Fruit fly (Drosophila melanogaster) whole organism, embryonic: ENCODE results near the gene UQCR-6.4L.

Experiments used
- BtbVII ChIP-seq: fragments of 200-800 bp; sonication (Bioruptor generic); optimal IDR thresholded peaks from 3 replicates; lab custom pipeline; 2017; ENCODE audit warnings: missing biosample characterization, mild to moderate bottlenecking, missing genetic modification characterization
- C15 ChIP-seq: fragments of 200-800 bp; sonication (Bioruptor generic); IDR thresholded peaks from 3 replicates; pipeline ENCODE4 v1.3.6; 2022; ENCODE audit warnings: missing biosample characterization, missing genetic modification characterization
- CG10462 ChIP-seq: fragments of 200-800 bp; sonication (Bioruptor generic); optimal IDR thresholded peaks from 2 replicates; lab custom pipeline; 2016; ENCODE audit warnings: missing biosample characterization, missing genetic modification characterization
- CG11560 ChIP-seq: fragments of 200-800 bp; sonication (Bioruptor generic); IDR thresholded peaks from 3 replicates; pipeline ENCODE4 v1.3.6; 2022; ENCODE audit warnings: missing biosample characterization, missing genetic modification characterization
- CG12659 ChIP-seq: fragments of 200-800 bp; sonication (Bioruptor generic); optimal IDR thresholded peaks from 3 replicates; lab custom pipeline; 2017; ENCODE audit warnings: mild to moderate bottlenecking, missing biosample characterization, missing genetic modification reagents, missing genetic modification characterization
- CG15269 ChIP-seq: fragments of 200-800 bp; sonication (Bioruptor generic); optimal IDR thresholded peaks from 2 replicates; lab custom pipeline; 2018; ENCODE audit warnings: missing biosample characterization, mild to moderate bottlenecking, missing genetic modification characterization, moderate library complexity
- CG15696 ChIP-seq: fragments of 200-800 bp; sonication (Bioruptor generic); optimal IDR thresholded peaks from 2 replicates; lab custom pipeline; 2019; ENCODE audit warnings: missing biosample characterization, mild to moderate bottlenecking, missing genetic modification characterization, moderate library complexity
- CG17359 ChIP-seq: fragments of 200-800 bp; sonication (Bioruptor generic); optimal IDR thresholded peaks from 3 replicates; lab custom pipeline; 2018; ENCODE audit warnings: missing biosample characterization, mild to moderate bottlenecking, missing genetic modification characterization, moderate library complexity
- CG30020 ChIP-seq: fragments of 200-800 bp; optimal IDR thresholded peaks from 2 replicates; lab custom pipeline; 2019; ENCODE audit warnings: missing biosample characterization, mild to moderate bottlenecking, missing genetic modification characterization, moderate library complexity
- CG31441 ChIP-seq: fragments of 200-800 bp; sonication (Bioruptor generic); IDR thresholded peaks from 2 replicates; pipeline ENCODE4 v1.3.6; 2022; ENCODE audit warnings: missing biosample characterization, missing genetic modification characterization
- CG3407 ChIP-seq: fragments of 200-800 bp; sonication (Bioruptor generic); optimal IDR thresholded peaks from 2 replicates; lab custom pipeline; 2018; ENCODE audit warnings: missing biosample characterization, mild to moderate bottlenecking, missing genetic modification characterization
- CG4617 ChIP-seq: fragments of 200-800 bp; sonication (Bioruptor generic); optimal IDR thresholded peaks from 3 replicates; lab custom pipeline; 2016; ENCODE audit warnings: missing biosample characterization, missing genetic modification characterization, borderline replicate concordance
- CG4707 ChIP-seq: fragments of 200-800 bp; sonication (Bioruptor generic); optimal IDR thresholded peaks from 2 replicates; lab custom pipeline; 2018; ENCODE audit warnings: missing biosample characterization, mild to moderate bottlenecking, missing genetic modification characterization, moderate library complexity
- CG6272 ChIP-seq: fragments of 200-800 bp; sonication (Bioruptor generic); IDR thresholded peaks from 2 replicates; pipeline ENCODE4 v1.3.6; 2022; ENCODE audit warnings: missing biosample characterization, missing genetic modification characterization
- CG6689 ChIP-seq: fragments of 200-800 bp; sonication (Bioruptor generic); IDR thresholded peaks from 2 replicates; pipeline ENCODE4 v1.3.6; 2022; ENCODE audit warnings: missing biosample characterization, missing genetic modification characterization
- CG6791 ChIP-seq: fragments of 200-800 bp; sonication (Bioruptor generic); IDR thresholded peaks from 3 replicates; pipeline ENCODE4 v1.3.6; 2022; ENCODE audit warnings: missing biosample characterization, missing genetic modification characterization; ENCODE audit not compliant: partially characterized antibody
- CG6813 ChIP-seq: fragments of 200-800 bp; sonication (Bioruptor generic); optimal IDR thresholded peaks from 2 replicates; lab custom pipeline; 2017; ENCODE audit warnings: missing biosample characterization, missing genetic modification characterization, mild to moderate bottlenecking, moderate library complexity, missing genetic modification reagents
- Chrac-16 ChIP-seq: fragments of 200-800 bp; sonication (Bioruptor generic); optimal IDR thresholded peaks from 3 replicates; lab custom pipeline; 2016; ENCODE audit warnings: missing biosample characterization, missing genetic modification characterization
- Dbx ChIP-seq: fragments of 200-800 bp; sonication (Bioruptor generic); IDR thresholded peaks from 3 replicates; pipeline ENCODE4 v1.3.6; 2022; ENCODE audit warnings: missing biosample characterization, missing genetic modification characterization
- Gug ChIP-seq: fragments of 200-800 bp; sonication (Bioruptor generic); IDR thresholded peaks from 4 replicates; pipeline ENCODE4 v1.3.6; 2022; ENCODE audit warnings: missing biosample characterization, missing genetic modification characterization
- HmgD ChIP-seq: fragments of 200-800 bp; sonication (Bioruptor generic); optimal IDR thresholded peaks from 3 replicates; lab custom pipeline; 2016; ENCODE audit warnings: missing biosample characterization, missing genetic modification characterization
- Hmx ChIP-seq: fragments of 200-800 bp; sonication (Bioruptor generic); optimal IDR thresholded peaks from 2 replicates; lab custom pipeline; 2016; ENCODE audit warnings: missing biosample characterization, missing genetic modification characterization
- Lpt ChIP-seq: fragments of >200 bp; optimal IDR thresholded peaks from 2 replicates; lab custom pipeline; 2018; ENCODE audit warnings: missing biosample characterization, missing genetic modification characterization
- MESR4 ChIP-seq: fragments of 200-800 bp; sonication (Bioruptor generic); optimal IDR thresholded peaks from 2 replicates; lab custom pipeline; 2018; ENCODE audit warnings: missing biosample characterization, mild to moderate bottlenecking, missing genetic modification characterization, moderate library complexity
- Mad ChIP-seq: fragments of 200-800 bp; sonication (Bioruptor generic); optimal IDR thresholded peaks from 2 replicates; lab custom pipeline; 2016; ENCODE audit warnings: missing biosample characterization, missing genetic modification characterization
- Myb ChIP-seq: fragments of 200-800 bp; sonication (Bioruptor generic); optimal IDR thresholded peaks from 2 replicates; lab custom pipeline; 2016; ENCODE audit warnings: missing biosample characterization, missing genetic modification characterization
- Nf-YB ChIP-seq: fragments of 200-800 bp; sonication (Bioruptor generic); optimal IDR thresholded peaks from 3 replicates; lab custom pipeline; 2019; ENCODE audit warnings: missing biosample characterization, mild to moderate bottlenecking, missing genetic modification characterization, moderate library complexity
- Spps ChIP-seq: fragments of 200-800 bp; sonication (Bioruptor generic); optimal IDR thresholded peaks from 2 replicates; lab custom pipeline; 2018; ENCODE audit warnings: missing biosample characterization, mild to moderate bottlenecking, missing genetic modification characterization
- Stat92E ChIP-seq, 3 experiments: fragments of >200 bp in 2 of 3; fragments of 200-800 bp in 1 of 3; sonication (Bioruptor generic) in 1 of 3; optimal IDR thresholded peaks; 2 replicates each; lab custom pipeline; 2017 to 2019; ENCODE audit warnings: missing biosample characterization in 3 of 3, missing genetic modification characterization in 3 of 3, mild to moderate bottlenecking in 1 of 3, moderate library complexity in 1 of 3
- br ChIP-seq: fragments of >200 bp; optimal IDR thresholded peaks from 2 replicates; lab custom pipeline; 2017
- corto ChIP-seq: fragments of 200-800 bp; sonication (Bioruptor generic); optimal IDR thresholded peaks from 2 replicates; lab custom pipeline; 2016; ENCODE audit warnings: missing biosample characterization, mild to moderate bottlenecking, missing genetic modification characterization, moderate library complexity
- dimm ChIP-seq: fragments of 200-800 bp; sonication (Bioruptor generic); IDR thresholded peaks from 2 replicates; pipeline ENCODE4 v1.3.6; 2022; ENCODE audit warnings: missing biosample characterization, missing genetic modification characterization
- fd102C ChIP-seq: fragments of 200-800 bp; sonication (Bioruptor generic); optimal IDR thresholded peaks from 2 replicates; lab custom pipeline; 2018; ENCODE audit warnings: missing biosample characterization, mild to moderate bottlenecking, missing genetic modification characterization, moderate library complexity
- fd64A ChIP-seq: fragments of 200-800 bp; sonication (Bioruptor generic); optimal IDR thresholded peaks from 3 replicates; lab custom pipeline; 2018; ENCODE audit warnings: missing biosample characterization, mild to moderate bottlenecking, missing genetic modification characterization
- hth ChIP-seq: fragments of >200 bp; optimal IDR thresholded peaks from 2 replicates; lab custom pipeline; 2017; ENCODE audit warnings: inconsistent platforms
- klu ChIP-seq: fragments of 200-800 bp; sonication (Bioruptor generic); IDR thresholded peaks from 2 replicates; pipeline ENCODE4 v1.3.6; 2022; ENCODE audit warnings: missing biosample characterization, missing genetic modification characterization
- knrl ChIP-seq: fragments of 200-800 bp; sonication (Bioruptor generic); IDR thresholded peaks from 3 replicates; pipeline ENCODE4 v1.3.6; 2022; ENCODE audit warnings: missing biosample characterization, missing genetic modification characterization; ENCODE audit not compliant: partially characterized antibody
- luna ChIP-seq: fragments of 200-800 bp; sonication (Bioruptor generic); optimal IDR thresholded peaks from 2 replicates; lab custom pipeline; 2016; ENCODE audit warnings: missing biosample characterization, missing genetic modification characterization
- mirr ChIP-seq: fragments of 200-800 bp; sonication (Bioruptor generic); optimal IDR thresholded peaks from 3 replicates; lab custom pipeline; 2018; ENCODE audit warnings: missing biosample characterization, mild to moderate bottlenecking, missing genetic modification characterization
- nerfin-2 ChIP-seq: fragments of 200-800 bp; sonication (Bioruptor generic); IDR thresholded peaks from 2 replicates; pipeline ENCODE4 v1.3.6; 2022; ENCODE audit warnings: missing biosample characterization, missing genetic modification characterization; ENCODE audit not compliant: partially characterized antibody
- nmo ChIP-seq: fragments of 200-800 bp; sonication (Bioruptor generic); optimal IDR thresholded peaks from 2 replicates; lab custom pipeline; 2018; ENCODE audit warnings: missing biosample characterization, mild to moderate bottlenecking, missing genetic modification characterization, moderate library complexity
- nom ChIP-seq: fragments of 200-800 bp; sonication (Bioruptor generic); optimal IDR thresholded peaks from 2 replicates; lab custom pipeline; 2017; ENCODE audit warnings: missing biosample characterization, missing genetic modification characterization, mild to moderate bottlenecking, moderate library complexity, missing genetic modification reagents
- peb ChIP-seq: fragments of 200-800 bp; sonication (Bioruptor generic); IDR thresholded peaks from 2 replicates; pipeline ENCODE4 v1.3.6; 2022; ENCODE audit warnings: missing biosample characterization, missing genetic modification characterization
- pros ChIP-seq: fragments of 200-800 bp; sonication (Bioruptor generic); optimal IDR thresholded peaks from 3 replicates; lab custom pipeline; 2019; ENCODE audit warnings: missing biosample characterization, mild to moderate bottlenecking, missing genetic modification characterization, moderate library complexity
- psq ChIP-seq: fragments of 200-800 bp; sonication (Bioruptor generic); optimal IDR thresholded peaks from 2 replicates; lab custom pipeline; 2017; ENCODE audit warnings: missing biosample characterization, missing genetic modification characterization
- schlank ChIP-seq: fragments of 200-800 bp; sonication (Bioruptor generic); optimal IDR thresholded peaks from 2 replicates; lab custom pipeline; 2018; ENCODE audit warnings: missing biosample characterization, mild to moderate bottlenecking, missing genetic modification characterization
- sd ChIP-seq: fragments of 200-800 bp; sonication (Bioruptor generic); optimal IDR thresholded peaks from 3 replicates; lab custom pipeline; 2018; ENCODE audit warnings: missing biosample characterization, mild to moderate bottlenecking, missing genetic modification characterization, moderate library complexity
- sisA ChIP-seq: fragments of 200-800 bp; sonication (Bioruptor generic); IDR thresholded peaks from 2 replicates; pipeline ENCODE4 v1.3.6; 2022; ENCODE audit warnings: missing biosample characterization, missing genetic modification characterization
- so ChIP-seq: fragments of 200-800 bp; sonication (Bioruptor generic); IDR thresholded peaks from 3 replicates; pipeline ENCODE4 v1.3.6; 2022; ENCODE audit warnings: missing biosample characterization, missing genetic modification characterization
- tna ChIP-seq: fragments of 200-800 bp; sonication (Bioruptor generic); IDR thresholded peaks from 2 replicates; pipeline ENCODE4 v1.3.6; 2022; ENCODE audit warnings: missing biosample characterization, missing genetic modification characterization; ENCODE audit not compliant: partially characterized antibody
- trh ChIP-seq: fragments of 200-800 bp; sonication (Bioruptor generic); optimal IDR thresholded peaks from 2 replicates; lab custom pipeline; 2016; ENCODE audit warnings: missing biosample characterization, missing genetic modification characterization
- tx ChIP-seq: fragments of 200-800 bp; sonication (Bioruptor generic); optimal IDR thresholded peaks from 2 replicates; lab custom pipeline; 2016; ENCODE audit warnings: missing biosample characterization, missing genetic modification characterization

The UQCR-6.4L gene

dm6 chr3L:16590860-16591259, 24.3 kb downstream of the UQCR-6.4L start, which contains the start of gene tra (continued):
- TF ChIP-seq pros (GFP tag; lab: Kevin White, UChicago) (no peak), fd102C (GFP tag; lab: Kevin White, UChicago) (no peak), nmo (GFP tag; lab: Kevin White, UChicago) (peak; percentile 12), dimm (no peak), CG12659 (GFP tag; lab: Kevin White, UChicago) (no peak), Stat92E (GFP tag; optimal IDR thresholded peaks at IDR 0.05; lab: Kevin White, UChicago) (peak in 1 of 3 experiments; percentile 47), hth (lab: Kevin White, UChicago) (no peak), knrl (GFP tag; lab: Robert Waterston, UW) (peak; percentile 57; the same call in 2 of the 3 replicates), CG30020 (tag; lab: Kevin White, UChicago) (peak; percentile 7), CG4707 (GFP tag; lab: Kevin White, UChicago) (no peak), MESR4 (GFP tag; lab: Kevin White, UChicago) (peak; percentile 82), peb (GFP tag; lab: Robert Waterston, UW) (no peak), trh (GFP tag; lab: Kevin White, UChicago) (no peak), HmgD (GFP tag; lab: Kevin White, UChicago) (no peak), Gug (GFP tag; lab: Robert Waterston, UW) (no peak), br (lab: Kevin White, UChicago) (no peak), Myb (GFP tag; lab: Kevin White, UChicago) (peak; percentile 96), Chrac-16 (no peak), CG6272 (GFP tag; lab: Robert Waterston, UW) (no peak), Mad (GFP tag; lab: Kevin White, UChicago) (no peak), nerfin-2 (GFP tag; lab: Robert Waterston, UW) (no peak), CG15269 (tag; lab: Kevin White, UChicago) (no peak), C15 (no peak), sisA (GFP tag; lab: Robert Waterston, UW) (no peak), Nf-YB (GFP tag; lab: Kevin White, UChicago) (no peak), Lpt (GFP tag; lab: Kevin White, UChicago) (no peak), CG17359 (no peak), tx (GFP tag; lab: Kevin White, UChicago) (no peak), sd (tag; lab: Kevin White, UChicago) (no peak), corto (no peak), Spps (tag; lab: Kevin White, UChicago) (no peak), CG6791 (GFP tag; lab: Robert Waterston, UW) (peak; percentile 70), mirr (GFP tag; lab: Kevin White, UChicago) (no peak), psq (GFP tag; lab: Kevin White, UChicago) (no peak), CG11560 (tag; lab: Robert Waterston, UW) (no peak), CG10462 (no peak), CG4617 (peak; percentile 75), so (no peak), klu (GFP tag; lab: Robert Waterston, UW) (no peak), Dbx (GFP tag; lab: Robert Waterston, UW) (no peak), CG15696 (no peak), Hmx (no peak), CG6813 (GFP tag; lab: Kevin White, UChicago) (no peak), nom (GFP tag; lab: Kevin White, UChicago) (peak; percentile 36), CG31441 (GFP tag; lab: Robert Waterston, UW) (no peak), tna (GFP tag; lab: Robert Waterston, UW) (peak; percentile 50; the same call in 1 of the 2 replicates), luna (GFP tag; lab: Kevin White, UChicago) (no peak), CG6689 (GFP tag; lab: Robert Waterston, UW) (no peak), BtbVII (GFP tag; lab: Kevin White, UChicago) (no peak), schlank (tag; lab: Kevin White, UChicago) (no peak), fd64A (GFP tag; lab: Kevin White, UChicago) (no peak), CG3407 (GFP tag; lab: Kevin White, UChicago) (no peak)
